Fruit fly (Drosophila melanogaster) whole organism, prepupa: ENCODE results near the gene CG9921.
A peak's percentile ranks its signal among the peaks of the same experiment; 100 is the strongest.

Experiments
- Blimp-1 ChIP-seq: fragments of 200-800 bp; sonication (Bioruptor generic); optimal IDR thresholded peaks from 3 replicates; lab custom pipeline; 2017; ENCODE audit warnings: missing biosample characterization, missing genetic modification characterization, mild to moderate bottlenecking, moderate library complexity, missing genetic modification reagents
- CG10631 ChIP-seq: fragments of 200-800 bp; sonication (Bioruptor generic); optimal IDR thresholded peaks from 2 replicates; lab custom pipeline; 2016; ENCODE audit warnings: missing biosample characterization, missing genetic modification characterization
- CG10669 ChIP-seq: fragments of 200-800 bp; sonication (Bioruptor generic); optimal IDR thresholded peaks from 3 replicates; lab custom pipeline; 2018; ENCODE audit warnings: missing biosample characterization, mild to moderate bottlenecking, missing genetic modification characterization, moderate library complexity
- CG11294 ChIP-seq: fragments of 200-800 bp; sonication (Bioruptor generic); IDR thresholded peaks from 2 replicates; pipeline ENCODE4 v1.3.6; 2022; ENCODE audit warnings: missing biosample characterization, missing genetic modification characterization
- CG11762 ChIP-seq: fragments of 200-800 bp; sonication (Bioruptor generic); optimal IDR thresholded peaks from 3 replicates; lab custom pipeline; 2016; ENCODE audit warnings: missing biosample characterization, missing genetic modification characterization; ENCODE audit not compliant: insufficient read depth
- CG11902 ChIP-seq: fragments of 200-800 bp; sonication (Bioruptor generic); optimal IDR thresholded peaks from 3 replicates; lab custom pipeline; 2016; ENCODE audit warnings: missing biosample characterization, missing genetic modification characterization
- CG1621 ChIP-seq: fragments of 200-800 bp; sonication (Bioruptor generic); optimal IDR thresholded peaks from 3 replicates; lab custom pipeline; 2018; ENCODE audit warnings: missing biosample characterization, mild to moderate bottlenecking, missing genetic modification characterization
- CG3032 ChIP-seq: fragments of 200-800 bp; optimal IDR thresholded peaks from 2 replicates; lab custom pipeline; 2019; ENCODE audit warnings: missing biosample characterization, mild to moderate bottlenecking, missing genetic modification characterization, moderate library complexity
- CG32006 ChIP-seq: fragments of 200-800 bp; sonication (Bioruptor generic); optimal IDR thresholded peaks from 3 replicates; lab custom pipeline; 2017; ENCODE audit warnings: missing biosample characterization, mild to moderate bottlenecking, missing genetic modification characterization
- CG3919 ChIP-seq: fragments of 200-800 bp; sonication (Bioruptor generic); optimal IDR thresholded peaks from 3 replicates; lab custom pipeline; 2016; ENCODE audit warnings: missing biosample characterization, missing genetic modification characterization
- CG4318 ChIP-seq: fragments of 200-800 bp; sonication (Bioruptor generic); optimal IDR thresholded peaks from 3 replicates; lab custom pipeline; 2017; ENCODE audit warnings: missing biosample characterization, mild to moderate bottlenecking, missing genetic modification characterization
- CG6276 ChIP-seq: fragments of 200-800 bp; sonication (Bioruptor generic); optimal IDR thresholded peaks from 2 replicates; lab custom pipeline; 2017; ENCODE audit warnings: missing biosample characterization, mild to moderate bottlenecking, missing genetic modification characterization
- CG6792 ChIP-seq: fragments of 200-800 bp; sonication (Bioruptor generic); optimal IDR thresholded peaks from 3 replicates; lab custom pipeline; 2016; ENCODE audit warnings: missing biosample characterization, missing genetic modification characterization
- CG6808 ChIP-seq: fragments of 200-800 bp; sonication (Bioruptor generic); optimal IDR thresholded peaks from 3 replicates; lab custom pipeline; 2017; ENCODE audit warnings: missing biosample characterization, missing genetic modification characterization, mild to moderate bottlenecking, moderate library complexity, missing genetic modification reagents
- CG6854 ChIP-seq: fragments of 200-800 bp; sonication (Bioruptor generic); optimal IDR thresholded peaks from 2 replicates; lab custom pipeline; 2017; ENCODE audit warnings: missing biosample characterization, mild to moderate bottlenecking, missing genetic modification characterization
- CG8119 ChIP-seq: fragments of 200-800 bp; sonication (Bioruptor generic); IDR thresholded peaks from 3 replicates; pipeline ENCODE4 v1.3.6; 2022; ENCODE audit warnings: missing biosample characterization, missing genetic modification characterization
- CG8319 ChIP-seq: fragments of 200-800 bp; sonication (Bioruptor generic); optimal IDR thresholded peaks from 3 replicates; lab custom pipeline; 2016; ENCODE audit warnings: missing biosample characterization, missing genetic modification characterization
- CG8632 ChIP-seq: fragments of 200-800 bp; sonication (Bioruptor generic); optimal IDR thresholded peaks from 3 replicates; lab custom pipeline; 2016; ENCODE audit warnings: missing biosample characterization, missing genetic modification characterization
- Eip75B ChIP-seq: fragments of 200-800 bp; sonication (Bioruptor generic); optimal IDR thresholded peaks from 3 replicates; lab custom pipeline; 2016; ENCODE audit warnings: missing biosample characterization, missing genetic modification characterization
- Eip78C ChIP-seq: fragments of 200-800 bp; sonication (Bioruptor generic); peaks from one replicate; lab custom pipeline; 2016; ENCODE audit warnings: missing biosample characterization, missing genetic modification characterization
- Eip93F ChIP-seq: fragments of 200-800 bp; sonication (Bioruptor generic); optimal IDR thresholded peaks from 2 replicates; lab custom pipeline; 2016; ENCODE audit warnings: missing biosample characterization, mild to moderate bottlenecking, missing genetic modification characterization
- Ets21C ChIP-seq: fragments of 200-800 bp; sonication (Bioruptor generic); optimal IDR thresholded peaks from 3 replicates; lab custom pipeline; 2016; ENCODE audit warnings: missing biosample characterization, missing genetic modification characterization
- Ets96B ChIP-seq: fragments of 200-800 bp; optimal IDR thresholded peaks from 2 replicates; lab custom pipeline; 2019; ENCODE audit warnings: missing biosample characterization, mild to moderate bottlenecking, missing genetic modification characterization, moderate library complexity
- Hr38 ChIP-seq: sonication (Bioruptor generic); optimal IDR thresholded peaks from 2 replicates; lab custom pipeline; 2016; ENCODE audit warnings: missing biosample characterization, missing genetic modification characterization
- Hr39 ChIP-seq: fragments of 200-800 bp; sonication (Bioruptor generic); optimal IDR thresholded peaks from 2 replicates; lab custom pipeline; 2016; ENCODE audit warnings: missing biosample characterization, missing genetic modification characterization
- Lpt ChIP-seq: fragments of 200-800 bp; sonication (Bioruptor generic); optimal IDR thresholded peaks from 3 replicates; lab custom pipeline; 2016; ENCODE audit warnings: missing biosample characterization, missing genetic modification characterization
- Met ChIP-seq: fragments of 200-800 bp; sonication (Bioruptor generic); optimal IDR thresholded peaks from 3 replicates; lab custom pipeline; 2016; ENCODE audit warnings: missing biosample characterization, missing genetic modification characterization
- OdsH ChIP-seq: fragments of 200-800 bp; sonication (Bioruptor generic); optimal IDR thresholded peaks from 3 replicates; lab custom pipeline; 2016; ENCODE audit warnings: missing biosample characterization, missing genetic modification characterization
- Sox102F ChIP-seq: fragments of 200-800 bp; sonication (Bioruptor generic); optimal IDR thresholded peaks from 2 replicates; lab custom pipeline; 2016; ENCODE audit warnings: missing biosample characterization, mild to moderate bottlenecking, missing genetic modification characterization
- Sox14 ChIP-seq: fragments of 200-800 bp; sonication (Bioruptor generic); optimal IDR thresholded peaks from 3 replicates; lab custom pipeline; 2016; ENCODE audit warnings: missing biosample characterization, missing genetic modification characterization
- achi ChIP-seq: fragments of 200-800 bp; sonication (Bioruptor generic); optimal IDR thresholded peaks from 3 replicates; lab custom pipeline; 2016; ENCODE audit warnings: missing biosample characterization, missing genetic modification characterization
- acj6 ChIP-seq: fragments of 200-800 bp; sonication (Bioruptor generic); optimal IDR thresholded peaks from 3 replicates; lab custom pipeline; 2016; ENCODE audit warnings: missing biosample characterization, missing genetic modification characterization
- cyc ChIP-seq: fragments of 200-800 bp; sonication (Bioruptor generic); optimal IDR thresholded peaks from 3 replicates; lab custom pipeline; 2016; ENCODE audit warnings: missing biosample characterization, missing genetic modification characterization
- dac ChIP-seq: fragments of 200-800 bp; sonication (Bioruptor generic); optimal IDR thresholded peaks from 2 replicates; lab custom pipeline; 2017; ENCODE audit warnings: missing biosample characterization, mild to moderate bottlenecking, missing genetic modification characterization
- dsx ChIP-seq: fragments of 200-800 bp; optimal IDR thresholded peaks from 3 replicates; lab custom pipeline; 2019; ENCODE audit warnings: missing biosample characterization, mild to moderate bottlenecking, missing genetic modification characterization, moderate library complexity; ENCODE audit not compliant: poor library complexity, severe bottlenecking
- eg ChIP-seq: fragments of 200-800 bp; sonication (Bioruptor generic); IDR thresholded peaks from 3 replicates; pipeline ENCODE4 v1.3.6; 2022; ENCODE audit warnings: missing biosample characterization, missing genetic modification characterization
- esn ChIP-seq: fragments of 200-800 bp; sonication (Bioruptor generic); optimal IDR thresholded peaks from 2 replicates; lab custom pipeline; 2016; ENCODE audit warnings: missing biosample characterization, mild to moderate bottlenecking, missing genetic modification characterization, moderate library complexity
- fd59A ChIP-seq: fragments of 200-800 bp; sonication (Bioruptor generic); optimal IDR thresholded peaks from 2 replicates; lab custom pipeline; 2017; ENCODE audit warnings: missing biosample characterization, mild to moderate bottlenecking, missing genetic modification characterization, missing genetic modification reagents
- fkh ChIP-seq: fragments of 200-800 bp; sonication (Bioruptor generic); optimal IDR thresholded peaks from 3 replicates; lab custom pipeline; 2017; ENCODE audit warnings: missing biosample characterization, mild to moderate bottlenecking, missing genetic modification characterization, moderate library complexity
- lz ChIP-seq: fragments of 200-800 bp; sonication (Bioruptor generic); optimal IDR thresholded peaks from 3 replicates; lab custom pipeline; 2016; ENCODE audit warnings: missing biosample characterization, missing genetic modification characterization
- net ChIP-seq: fragments of 200-800 bp; sonication (Bioruptor generic); optimal IDR thresholded peaks from 3 replicates; lab custom pipeline; 2016; ENCODE audit warnings: missing biosample characterization, missing genetic modification characterization
- pdm3 ChIP-seq: fragments of 200-800 bp; sonication (Bioruptor generic); optimal IDR thresholded peaks from 3 replicates; lab custom pipeline; 2016; ENCODE audit warnings: missing biosample characterization, missing genetic modification characterization
- salr ChIP-seq, 2 experiments: fragments of 200-800 bp; sonication (Bioruptor generic); optimal IDR thresholded peaks; 3 replicates each; lab custom pipeline; 2016 to 2018; ENCODE audit warnings: missing biosample characterization in 2 of 2, missing genetic modification characterization in 2 of 2, mild to moderate bottlenecking in 1 of 2
- spab ChIP-seq: fragments of 200-800 bp; sonication (Bioruptor generic); optimal IDR thresholded peaks from 2 replicates; lab custom pipeline; 2017; ENCODE audit warnings: missing biosample characterization, mild to moderate bottlenecking, missing genetic modification characterization, missing genetic modification reagents
- ss ChIP-seq, 2 experiments: fragments of 200-800 bp; sonication (Bioruptor generic); optimal IDR thresholded peaks; 2 replicates in 1 of 2; 3 replicates in 1 of 2; lab custom pipeline; 2017 to 2018; ENCODE audit warnings: mild to moderate bottlenecking in 2 of 2, missing biosample characterization in 2 of 2, missing genetic modification characterization in 2 of 2, moderate library complexity in 1 of 2
- topi ChIP-seq: fragments of 200-800 bp; sonication (Bioruptor generic); optimal IDR thresholded peaks from 3 replicates; lab custom pipeline; 2016; ENCODE audit warnings: missing biosample characterization, missing genetic modification characterization
- vri ChIP-seq: fragments of 200-800 bp; sonication (Bioruptor generic); optimal IDR thresholded peaks from 3 replicates; lab custom pipeline; 2016; ENCODE audit warnings: missing biosample characterization, mild to moderate bottlenecking, missing genetic modification characterization

The CG9921 gene

dm6 chrX:16288492-16288964, 44.9 kb downstream of the CG9921 start, which contains the start of the genes CG32576 and caz:
TSS of gene CG32576 (minus strand) at chrX:16288533.
TSS of gene caz (plus strand) at chrX:16288810.
- TF ChIP-seq CG3032 (tag; lab: Kevin White, UChicago): peak; percentile 23
- TF ChIP-seq CG11902 (GFP tag; lab: Kevin White, UChicago): no peak
- TF ChIP-seq fkh (GFP tag; lab: Kevin White, UChicago): peak; percentile 94
- peak; percentile 8 for TF ChIP-seq Blimp-1 (GFP tag; lab: Kevin White, UChicago)
- peak; percentile 8 for TF ChIP-seq Eip78C (GFP tag; lab: Kevin White, UChicago)
- TF ChIP-seq ss (GFP tag; optimal IDR thresholded peaks at IDR 0.05; lab: Kevin White, UChicago): no peak
- TF ChIP-seq Ets21C (GFP tag; lab: Kevin White, UChicago): no peak
- TF ChIP-seq achi (GFP tag; lab: Kevin White, UChicago): peak; percentile 47
- peak; percentile 23 for TF ChIP-seq vri (GFP tag; lab: Kevin White, UChicago)
- no peak for TF ChIP-seq CG1621
- TF ChIP-seq CG6792 (GFP tag; lab: Kevin White, UChicago): peak; percentile 13
- TF ChIP-seq dsx (GFP tag; lab: Kevin White, UChicago): peak; percentile 88
- TF ChIP-seq lz (GFP tag; lab: Kevin White, UChicago): peak; percentile 12
- TF ChIP-seq cyc (GFP tag; lab: Kevin White, UChicago): peak; percentile 3
- peak; percentile 46 for TF ChIP-seq acj6 (GFP tag; lab: Kevin White, UChicago)
- TF ChIP-seq esn (GFP tag; lab: Kevin White, UChicago): peak; percentile 49
- peak; percentile 51 for TF ChIP-seq CG10631 (GFP tag; lab: Kevin White, UChicago)
- TF ChIP-seq Sox102F: peak; percentile 43

dm6 chrX:16286083-16286666, 47.2 kb downstream of the CG9921 start, which contains the start of gene UQCR-14:
TSS of gene UQCR-14 (plus strand) at chrX:16286288.
- TF ChIP-seq CG4318 (GFP tag; lab: Kevin White, UChicago): no peak
- no peak for TF ChIP-seq fkh (GFP tag; lab: Kevin White, UChicago)
- TF ChIP-seq CG3032 (tag; lab: Kevin White, UChicago): no peak
- peak; percentile 43 for TF ChIP-seq vri (GFP tag; lab: Kevin White, UChicago)
- TF ChIP-seq CG11762 (GFP tag; lab: Kevin White, UChicago): no peak
- TF ChIP-seq topi: peak; percentile 43
- no peak for TF ChIP-seq eg (GFP tag; lab: Robert Waterston, UW)
- no peak for TF ChIP-seq salr (GFP tag; optimal IDR thresholded peaks at IDR 0.05; lab: Kevin White, UChicago)
- TF ChIP-seq ss (GFP tag; optimal IDR thresholded peaks at IDR 0.05; lab: Kevin White, UChicago): no peak
- TF ChIP-seq OdsH: no peak
- no peak for TF ChIP-seq CG6808 (GFP tag; lab: Kevin White, UChicago)
- no peak for TF ChIP-seq dac
- peak; percentile 46 for TF ChIP-seq esn (GFP tag; lab: Kevin White, UChicago)
- TF ChIP-seq Sox14 (GFP tag; lab: Kevin White, UChicago): peak; percentile 12
- no peak for TF ChIP-seq CG11902 (GFP tag; lab: Kevin White, UChicago)
- TF ChIP-seq Hr39 (GFP tag; lab: Kevin White, UChicago): no peak
- TF ChIP-seq CG32006 (GFP tag; lab: Kevin White, UChicago): no peak
- no peak for TF ChIP-seq CG3919 (GFP tag; lab: Kevin White, UChicago)
- TF ChIP-seq CG8319: no peak
- TF ChIP-seq Hr38 (GFP tag; lab: Kevin White, UChicago): no peak
- peak; percentile 6 for TF ChIP-seq CG10631 (GFP tag; lab: Kevin White, UChicago)
- TF ChIP-seq CG10669: no peak
- no peak for TF ChIP-seq Lpt (GFP tag; lab: Kevin White, UChicago)
- no peak for TF ChIP-seq spab (GFP tag; lab: Kevin White, UChicago)
- TF ChIP-seq CG6792 (GFP tag; lab: Kevin White, UChicago): no peak
- no peak for TF ChIP-seq fd59A (GFP tag; lab: Kevin White, UChicago)
- TF ChIP-seq Met (GFP tag; lab: Kevin White, UChicago): no peak
- TF ChIP-seq CG6276 (GFP tag; lab: Kevin White, UChicago): no peak
- no peak for TF ChIP-seq CG6854
- TF ChIP-seq net (GFP tag; lab: Kevin White, UChicago): no peak
- TF ChIP-seq Eip75B: no peak
- no peak for TF ChIP-seq CG8632 (GFP tag; lab: Kevin White, UChicago)
- TF ChIP-seq Ets96B (tag; lab: Kevin White, UChicago): no peak
- no peak for TF ChIP-seq CG8119
- TF ChIP-seq CG11294 (GFP tag; lab: Robert Waterston, UW): no peak
- no peak for TF ChIP-seq pdm3 (GFP tag; lab: Kevin White, UChicago)
- TF ChIP-seq Eip93F: no peak
- TF ChIP-seq acj6 (GFP tag; lab: Kevin White, UChicago): no peak
- TF ChIP-seq Sox102F: peak; percentile 10
- TF ChIP-seq cyc (GFP tag; lab: Kevin White, UChicago): peak; percentile 8
